Fruit fly (Drosophila melanogaster) whole organism, embryonic: ENCODE data around the gene Atu.

ENCODE experiments used
- Abd-B ChIP-seq: fragments of 200-800 bp; sonication (Bioruptor generic); optimal IDR thresholded peaks from 2 replicates; lab custom pipeline; 2018; ENCODE audit warnings: missing biosample characterization, mild to moderate bottlenecking, missing genetic modification characterization, moderate library complexity
- Bdp1 ChIP-seq: fragments of 200-800 bp; sonication (Bioruptor generic); optimal IDR thresholded peaks from 3 replicates; lab custom pipeline; 2016; ENCODE audit warnings: missing biosample characterization, missing genetic modification characterization
- CG11560 ChIP-seq: fragments of 200-800 bp; sonication (Bioruptor generic); IDR thresholded peaks from 3 replicates; pipeline ENCODE4 v1.3.6; 2022; ENCODE audit warnings: missing biosample characterization, missing genetic modification characterization
- CG12071 ChIP-seq: fragments of 200-800 bp; sonication (Bioruptor generic); optimal IDR thresholded peaks from 3 replicates; lab custom pipeline; 2018; ENCODE audit warnings: missing biosample characterization, mild to moderate bottlenecking, missing genetic modification characterization
- CG13894 ChIP-seq: fragments of 200-800 bp; sonication (Bioruptor generic); optimal IDR thresholded peaks from 3 replicates; lab custom pipeline; 2018; ENCODE audit warnings: missing biosample characterization, mild to moderate bottlenecking, missing genetic modification characterization, moderate library complexity
- CG14050 ChIP-seq: fragments of 200-800 bp; sonication (Bioruptor generic); IDR thresholded peaks from 3 replicates; pipeline ENCODE4 v1.3.6; 2022; ENCODE audit warnings: missing biosample characterization, missing genetic modification characterization
- CG14441 ChIP-seq: fragments of 200-800 bp; sonication (Bioruptor generic); IDR thresholded peaks from 2 replicates; pipeline ENCODE4 v1.3.6; 2022; ENCODE audit warnings: missing biosample characterization, missing genetic modification characterization
- CG14965 ChIP-seq: fragments of 200-800 bp; sonication (Bioruptor generic); optimal IDR thresholded peaks from 2 replicates; lab custom pipeline; 2016; ENCODE audit warnings: missing biosample characterization, missing genetic modification characterization, borderline replicate concordance
- CG1603 ChIP-seq: fragments of 200-800 bp; sonication (Bioruptor generic); optimal IDR thresholded peaks from 2 replicates; lab custom pipeline; 2019; ENCODE audit warnings: missing biosample characterization, mild to moderate bottlenecking, missing genetic modification characterization, moderate library complexity
- CG2120 ChIP-seq: fragments of 200-800 bp; sonication (Bioruptor generic); optimal IDR thresholded peaks from 3 replicates; lab custom pipeline; 2016; ENCODE audit warnings: missing biosample characterization, missing genetic modification characterization
- CG30020 ChIP-seq: fragments of 200-800 bp; optimal IDR thresholded peaks from 2 replicates; lab custom pipeline; 2019; ENCODE audit warnings: missing biosample characterization, mild to moderate bottlenecking, missing genetic modification characterization, moderate library complexity
- CG3163 ChIP-seq: fragments of 200-800 bp; sonication (Bioruptor generic); optimal IDR thresholded peaks from 3 replicates; lab custom pipeline; 2016; ENCODE audit warnings: missing biosample characterization, missing genetic modification characterization
- CG4328 ChIP-seq: fragments of 200-800 bp; sonication (Bioruptor generic); optimal IDR thresholded peaks from 3 replicates; lab custom pipeline; 2017; ENCODE audit warnings: missing biosample characterization, missing genetic modification reagents, missing genetic modification characterization
- CG4360 ChIP-seq: fragments of 200-800 bp; sonication (Bioruptor generic); IDR thresholded peaks from 2 replicates; pipeline ENCODE4 v1.3.6; 2022; ENCODE audit warnings: missing biosample characterization, missing genetic modification characterization
- CG5180 ChIP-seq: fragments of 200-800 bp; sonication (Bioruptor generic); optimal IDR thresholded peaks from 3 replicates; lab custom pipeline; 2017; ENCODE audit warnings: missing biosample characterization, missing genetic modification characterization, mild to moderate bottlenecking, moderate library complexity, missing genetic modification reagents
- CG6254 ChIP-seq: fragments of 200-800 bp; sonication (Bioruptor generic); optimal IDR thresholded peaks from 3 replicates; lab custom pipeline; 2017; ENCODE audit warnings: mild to moderate bottlenecking, missing biosample characterization, missing genetic modification reagents, missing genetic modification characterization
- CG6854 ChIP-seq: fragments of 200-800 bp; sonication (Bioruptor generic); optimal IDR thresholded peaks from 3 replicates; lab custom pipeline; 2017; ENCODE audit warnings: missing biosample characterization, mild to moderate bottlenecking, missing genetic modification characterization
- CG7271 ChIP-seq: fragments of 200-800 bp; sonication (Bioruptor generic); optimal IDR thresholded peaks from 2 replicates; lab custom pipeline; 2018; ENCODE audit warnings: missing biosample characterization, mild to moderate bottlenecking, missing genetic modification characterization, moderate library complexity
- CG9609 ChIP-seq: fragments of 200-800 bp; sonication (Bioruptor generic); optimal IDR thresholded peaks from 3 replicates; lab custom pipeline; 2016; ENCODE audit warnings: missing biosample characterization, missing genetic modification characterization
- Dek ChIP-seq: fragments of 200-800 bp; sonication (Bioruptor generic); optimal IDR thresholded peaks from 3 replicates; lab custom pipeline; 2019; ENCODE audit warnings: missing biosample characterization, mild to moderate bottlenecking, missing genetic modification characterization, moderate library complexity
- Dp ChIP-seq: fragments of 200-800 bp; sonication (Bioruptor generic); optimal IDR thresholded peaks from 2 replicates; lab custom pipeline; 2018; ENCODE audit warnings: missing biosample characterization, mild to moderate bottlenecking, missing genetic modification characterization, moderate library complexity
- Eip74EF ChIP-seq, 2 experiments: fragments of 200-800 bp in 1 of 2; fragments of >200 bp in 1 of 2; sonication (Bioruptor generic) in 1 of 2; optimal IDR thresholded peaks; 2 replicates each; lab custom pipeline; 2017 to 2019; ENCODE audit warnings: missing biosample characterization in 2 of 2, missing genetic modification characterization in 2 of 2, mild to moderate bottlenecking in 1 of 2, moderate library complexity in 1 of 2
- Fer3 ChIP-seq: fragments of 200-800 bp; sonication (Bioruptor generic); optimal IDR thresholded peaks from 2 replicates; lab custom pipeline; 2018; ENCODE audit warnings: missing biosample characterization, mild to moderate bottlenecking, missing genetic modification characterization, moderate library complexity
- HLH3B ChIP-seq: fragments of 200-800 bp; sonication (Bioruptor generic); IDR thresholded peaks from 2 replicates; pipeline ENCODE4 v1.3.6; 2022; ENCODE audit warnings: missing biosample characterization, missing genetic modification characterization
- Hr51 ChIP-seq, 2 experiments: fragments of 200-800 bp; sonication (Bioruptor generic); optimal IDR thresholded peaks; 2 replicates in 1 of 2; 3 replicates in 1 of 2; lab custom pipeline; 2016 to 2018; ENCODE audit warnings: missing biosample characterization in 2 of 2, missing genetic modification characterization in 2 of 2, mild to moderate bottlenecking in 1 of 2, moderate library complexity in 1 of 2
- Hr78 ChIP-seq, 2 experiments: fragments of 200-800 bp in 1 of 2; fragments of >200 bp in 1 of 2; sonication (Bioruptor generic) in 1 of 2; optimal IDR thresholded peaks; 2 replicates each; lab custom pipeline; 2017 to 2019; ENCODE audit warnings: missing biosample characterization in 2 of 2, missing genetic modification characterization in 2 of 2, mild to moderate bottlenecking in 1 of 2, moderate library complexity in 1 of 2
- NFAT ChIP-seq: fragments of 200-800 bp; sonication (Bioruptor generic); IDR thresholded peaks from 2 replicates; pipeline ENCODE4 v1.3.6; 2022; ENCODE audit warnings: missing biosample characterization, missing genetic modification characterization
- Nf-YB ChIP-seq: fragments of 200-800 bp; sonication (Bioruptor generic); optimal IDR thresholded peaks from 3 replicates; lab custom pipeline; 2019; ENCODE audit warnings: missing biosample characterization, mild to moderate bottlenecking, missing genetic modification characterization, moderate library complexity
- Pdp1 ChIP-seq, 2 experiments: fragments of 200-800 bp; sonication (Bioruptor generic); optimal IDR thresholded peaks; 3 replicates each; lab custom pipeline; 2016; ENCODE audit warnings: missing biosample characterization in 2 of 2, missing genetic modification characterization in 2 of 2, mild to moderate bottlenecking in 1 of 2, moderate library complexity in 1 of 2
- Rx ChIP-seq: fragments of 200-800 bp; sonication (Bioruptor generic); IDR thresholded peaks from 2 replicates; pipeline ENCODE4 v1.3.6; 2022; ENCODE audit warnings: missing biosample characterization, missing genetic modification characterization
- Sry-β ChIP-seq: fragments of 200-800 bp; sonication (Bioruptor generic); optimal IDR thresholded peaks from 2 replicates; lab custom pipeline; 2018; ENCODE audit warnings: missing biosample characterization, mild to moderate bottlenecking, missing genetic modification characterization, moderate library complexity
- al ChIP-seq: fragments of 200-800 bp; sonication (Bioruptor generic); IDR thresholded peaks from 2 replicates; pipeline ENCODE4 v1.3.6; 2022; ENCODE audit warnings: missing biosample characterization, missing genetic modification characterization
- dm ChIP-seq: fragments of 200-800 bp; sonication (Bioruptor generic); optimal IDR thresholded peaks from 3 replicates; lab custom pipeline; 2016; ENCODE audit warnings: missing biosample characterization, missing genetic modification characterization
- emc ChIP-seq: fragments of 200-800 bp; sonication (Bioruptor generic); optimal IDR thresholded peaks from 2 replicates; lab custom pipeline; 2016; ENCODE audit warnings: missing biosample characterization, missing genetic modification characterization
- ewg ChIP-seq: fragments of 200-800 bp; sonication (Bioruptor generic); optimal IDR thresholded peaks from 3 replicates; lab custom pipeline; 2017; ENCODE audit warnings: mild to moderate bottlenecking, missing biosample characterization, missing genetic modification reagents, missing genetic modification characterization
- fru ChIP-seq: fragments of >200 bp; optimal IDR thresholded peaks from 2 replicates; lab custom pipeline; 2017
- ftz-f1 ChIP-seq: fragments of 200-800 bp; sonication (Bioruptor generic); optimal IDR thresholded peaks from 2 replicates; lab custom pipeline; 2016; ENCODE audit warnings: missing biosample characterization, missing genetic modification characterization
- gcm ChIP-seq: fragments of 200-800 bp; sonication (Bioruptor generic); optimal IDR thresholded peaks from 2 replicates; lab custom pipeline; 2019; ENCODE audit warnings: missing biosample characterization, mild to moderate bottlenecking, missing genetic modification characterization, moderate library complexity
- gsb ChIP-seq: fragments of 200-800 bp; sonication (Bioruptor generic); IDR thresholded peaks from 2 replicates; pipeline ENCODE4 v1.3.6; 2022; ENCODE audit warnings: missing biosample characterization, missing genetic modification characterization
- gsb-n ChIP-seq: fragments of 200-800 bp; sonication (Bioruptor generic); optimal IDR thresholded peaks from 3 replicates; lab custom pipeline; 2018; ENCODE audit warnings: missing biosample characterization, mild to moderate bottlenecking, missing genetic modification characterization
- jigr1 ChIP-seq: fragments of 200-800 bp; sonication (Bioruptor generic); IDR thresholded peaks from 3 replicates; pipeline ENCODE4 v1.3.6; 2022; ENCODE audit warnings: missing biosample characterization, missing genetic modification characterization
- klu ChIP-seq: fragments of 200-800 bp; sonication (Bioruptor generic); IDR thresholded peaks from 2 replicates; pipeline ENCODE4 v1.3.6; 2022; ENCODE audit warnings: missing biosample characterization, missing genetic modification characterization
- maf-S ChIP-seq: fragments of 200-800 bp; sonication (Bioruptor generic); optimal IDR thresholded peaks from 2 replicates; lab custom pipeline; 2016; ENCODE audit warnings: missing biosample characterization, missing genetic modification characterization
- mam ChIP-seq: fragments of 200-800 bp; sonication (Bioruptor generic); optimal IDR thresholded peaks from 3 replicates; lab custom pipeline; 2016; ENCODE audit warnings: missing biosample characterization, missing genetic modification characterization
- mld ChIP-seq: fragments of 200-800 bp; sonication (Bioruptor generic); IDR thresholded peaks from 3 replicates; pipeline ENCODE4 v1.3.6; 2022; ENCODE audit warnings: missing biosample characterization, missing genetic modification characterization; ENCODE audit not compliant: partially characterized antibody
- pfk ChIP-seq: fragments of 200-800 bp; sonication (Bioruptor generic); optimal IDR thresholded peaks from 2 replicates; lab custom pipeline; 2018; ENCODE audit warnings: missing biosample characterization, mild to moderate bottlenecking, missing genetic modification characterization, moderate library complexity
- row ChIP-seq: fragments of 200-800 bp; sonication (Bioruptor generic); IDR thresholded peaks from 3 replicates; pipeline ENCODE4 v1.3.6; 2022; ENCODE audit warnings: missing biosample characterization, missing genetic modification characterization
- shn ChIP-seq: fragments of 200-800 bp; sonication (Bioruptor generic); optimal IDR thresholded peaks from 3 replicates; lab custom pipeline; 2016; ENCODE audit warnings: missing biosample characterization, missing genetic modification characterization
- sisA ChIP-seq: fragments of 200-800 bp; sonication (Bioruptor generic); IDR thresholded peaks from 2 replicates; pipeline ENCODE4 v1.3.6; 2022; ENCODE audit warnings: missing biosample characterization, missing genetic modification characterization
- tap ChIP-seq: fragments of 200-800 bp; optimal IDR thresholded peaks from 3 replicates; lab custom pipeline; 2019; ENCODE audit warnings: missing biosample characterization, mild to moderate bottlenecking, missing genetic modification characterization, moderate library complexity
- zf30C ChIP-seq: fragments of 200-800 bp; sonication (Bioruptor generic); optimal IDR thresholded peaks from 3 replicates; lab custom pipeline; 2018; ENCODE audit warnings: missing biosample characterization, mild to moderate bottlenecking, missing genetic modification characterization

Gene Atu

dm6 chr3R:5601044-5601523 lies 12.1 kb upstream of the Atu start, which contains the start of the genes kra and SecS (continued):
- TF ChIP-seq Pdp1 (GFP tag; optimal IDR thresholded peaks at IDR 0.05; lab: Kevin White, UChicago) (peak; percentile 13 to 51), Abd-B (GFP tag; lab: Kevin White, UChicago) (no peak), Bdp1 (GFP tag; lab: Kevin White, UChicago) (peak; percentile 18), CG4360 (GFP tag; lab: Robert Waterston, UW) (no peak), gcm (no peak), ftz-f1 (GFP tag; lab: Kevin White, UChicago) (peak; percentile 19), NFAT (GFP tag; lab: Robert Waterston, UW) (no peak), CG5180 (GFP tag; lab: Kevin White, UChicago) (peak; percentile 11), CG12071 (GFP tag; lab: Kevin White, UChicago) (peak; percentile 27), Hr51 (GFP tag; optimal IDR thresholded peaks at IDR 0.05; lab: Kevin White, UChicago) (peak; percentile 72 to 77), shn (GFP tag; lab: Kevin White, UChicago) (peak; percentile 49), CG14050 (GFP tag; lab: Robert Waterston, UW) (no peak), CG2120 (GFP tag; lab: Kevin White, UChicago) (peak; percentile 76), Nf-YB (GFP tag; lab: Kevin White, UChicago) (no peak), fru (lab: Kevin White, UChicago) (no peak), CG14965 (GFP tag; lab: Kevin White, UChicago) (no peak), pfk (no peak), emc (no peak), Dp (GFP tag; lab: Kevin White, UChicago) (peak; percentile 58), CG6254 (no peak), mam (GFP tag; lab: Kevin White, UChicago) (peak; percentile 68), gsb-n (no peak), tap (no peak), CG4328 (peak; percentile 63), Hr78 (GFP tag; optimal IDR thresholded peaks at IDR 0.05; lab: Kevin White, UChicago) (no peak), Sry-β (GFP tag; lab: Kevin White, UChicago) (peak; percentile 16), sisA (no peak), CG13894 (tag; lab: Kevin White, UChicago) (peak; percentile 14), klu (GFP tag; lab: Robert Waterston, UW) (no peak), CG30020 (peak; percentile 60), Eip74EF (GFP tag; optimal IDR thresholded peaks at IDR 0.05; lab: Kevin White, UChicago) (no peak), row (GFP tag; lab: Robert Waterston, UW) (no peak), CG11560 (tag; lab: Robert Waterston, UW) (no peak), HLH3B (GFP tag; lab: Robert Waterston, UW) (no peak), mld (GFP tag; lab: Robert Waterston, UW) (no peak), jigr1 (GFP tag; lab: Robert Waterston, UW) (no peak), CG9609 (GFP tag; lab: Kevin White, UChicago) (peak; percentile 40), CG7271 (tag; lab: Kevin White, UChicago) (peak; percentile 10), gsb (no peak), al (GFP tag; lab: Robert Waterston, UW) (no peak), CG3163 (GFP tag; lab: Kevin White, UChicago) (no peak), zf30C (GFP tag; lab: Kevin White, UChicago) (no peak), dm (no peak), Fer3 (peak; percentile 57), CG6854 (GFP tag; lab: Kevin White, UChicago) (no peak), CG14441 (GFP tag; lab: Robert Waterston, UW) (no peak), CG1603 (tag; lab: Kevin White, UChicago) (peak; percentile 86), Rx (GFP tag; lab: Robert Waterston, UW) (no peak), maf-S (GFP tag; lab: Kevin White, UChicago) (peak; percentile 66), ewg (GFP tag; lab: Kevin White, UChicago) (peak; percentile 67), Dek (tag; lab: Kevin White, UChicago) (peak; percentile 29)
